Fruit fly (Drosophila melanogaster) whole organism, prepupa: ENCODE results near the gene CG6650.

ENCODE experiments used
- CG15336 ChIP-seq: fragments of 200-800 bp; sonication (Bioruptor generic); IDR thresholded peaks from 2 replicates; pipeline ENCODE4 v1.3.6; 2022; ENCODE audit warnings: missing biosample characterization, missing genetic modification characterization
- CG31627 ChIP-seq: fragments of 200-800 bp; sonication (Bioruptor generic); optimal IDR thresholded peaks from 3 replicates; lab custom pipeline; 2016; ENCODE audit warnings: missing biosample characterization, missing genetic modification characterization
- CG8319 ChIP-seq: fragments of 200-800 bp; sonication (Bioruptor generic); optimal IDR thresholded peaks from 3 replicates; lab custom pipeline; 2016; ENCODE audit warnings: missing biosample characterization, missing genetic modification characterization
- Lpt ChIP-seq: fragments of 200-800 bp; sonication (Bioruptor generic); optimal IDR thresholded peaks from 3 replicates; lab custom pipeline; 2016; ENCODE audit warnings: missing biosample characterization, missing genetic modification characterization
- Met ChIP-seq: fragments of 200-800 bp; sonication (Bioruptor generic); optimal IDR thresholded peaks from 3 replicates; lab custom pipeline; 2016; ENCODE audit warnings: missing biosample characterization, missing genetic modification characterization
- Sox14 ChIP-seq: fragments of 200-800 bp; sonication (Bioruptor generic); optimal IDR thresholded peaks from 3 replicates; lab custom pipeline; 2016; ENCODE audit warnings: missing biosample characterization, missing genetic modification characterization
- Sox15 ChIP-seq: fragments of 200-800 bp; sonication (Bioruptor generic); optimal IDR thresholded peaks from 3 replicates; lab custom pipeline; 2016; ENCODE audit warnings: missing biosample characterization, missing genetic modification characterization
- cyc ChIP-seq: fragments of 200-800 bp; sonication (Bioruptor generic); optimal IDR thresholded peaks from 3 replicates; lab custom pipeline; 2016; ENCODE audit warnings: missing biosample characterization, missing genetic modification characterization
- dac ChIP-seq: fragments of 200-800 bp; sonication (Bioruptor generic); optimal IDR thresholded peaks from 2 replicates; lab custom pipeline; 2017; ENCODE audit warnings: missing biosample characterization, mild to moderate bottlenecking, missing genetic modification characterization
- fd59A ChIP-seq: fragments of 200-800 bp; sonication (Bioruptor generic); optimal IDR thresholded peaks from 2 replicates; lab custom pipeline; 2017; ENCODE audit warnings: missing biosample characterization, mild to moderate bottlenecking, missing genetic modification characterization, missing genetic modification reagents
- ss ChIP-seq, 2 experiments: fragments of 200-800 bp; sonication (Bioruptor generic); optimal IDR thresholded peaks; 2 replicates in 1 of 2; 3 replicates in 1 of 2; lab custom pipeline; 2017 to 2018; ENCODE audit warnings: mild to moderate bottlenecking in 2 of 2, missing biosample characterization in 2 of 2, missing genetic modification characterization in 2 of 2, moderate library complexity in 1 of 2
- vri ChIP-seq: fragments of 200-800 bp; sonication (Bioruptor generic); optimal IDR thresholded peaks from 3 replicates; lab custom pipeline; 2016; ENCODE audit warnings: missing biosample characterization, mild to moderate bottlenecking, missing genetic modification characterization

- TF ChIP-seq CG8319 (GFP tag; lab: Kevin White, UChicago) (no peak), Met (no peak), vri (GFP tag; lab: Kevin White, UChicago) (no peak), Sox15 (GFP tag; lab: Kevin White, UChicago) (no peak), CG15336 (GFP tag; lab: Robert Waterston, UW) (no peak; the same call in 1 of the 2 replicates), fd59A (GFP tag; lab: Kevin White, UChicago) (no peak), cyc (GFP tag; lab: Kevin White, UChicago) (no peak), dac (GFP tag; lab: Kevin White, UChicago) (peak; percentile 45), Sox14 (GFP tag; lab: Kevin White, UChicago) (peak; percentile 47), CG31627 (GFP tag; lab: Kevin White, UChicago) (no peak), ss (GFP tag; optimal IDR thresholded peaks at IDR 0.05; lab: Kevin White, UChicago) (peak in 1 of 2 experiments; percentile 55), Lpt (GFP tag; lab: Kevin White, UChicago) (no peak)
These were observed 27.8 kb upstream of the CG6650 start for dm6 chr3L:14003297-14004040.
